Fruit fly (Drosophila melanogaster): ENCODE data around the gene blanks.

DNA sequence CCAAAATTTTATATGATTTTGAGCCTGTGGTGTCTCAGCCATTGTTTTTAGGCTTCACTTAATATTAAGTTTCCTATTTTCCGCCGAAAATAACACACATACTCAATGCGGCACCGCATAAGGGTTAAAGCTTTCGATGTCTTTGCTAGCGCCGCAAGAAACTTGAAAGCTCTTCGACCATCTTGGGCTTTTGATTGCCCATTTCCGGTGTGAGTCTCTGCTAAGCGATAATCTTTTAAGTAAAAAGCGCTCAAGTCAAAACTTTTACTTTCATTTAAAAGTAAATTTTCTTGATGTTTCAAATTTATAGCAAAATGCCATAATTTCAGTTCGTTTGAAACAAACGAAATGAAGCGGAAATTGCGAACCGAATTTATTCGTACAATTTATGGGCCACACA is 13.2 kb upstream of the blanks start:
- TF ChIP-seq CG10669 (GFP tag; optimal IDR thresholded peaks at IDR 0.05) (peak; percentile 60), Smox (GFP tag; optimal IDR thresholded peaks at IDR 0.05) (peak; percentile 72), Lpt (GFP tag; optimal IDR thresholded peaks at IDR 0.05) (no peak), CG11902 (GFP tag; optimal IDR thresholded peaks at IDR 0.05) (peak; percentile 30), Gug (GFP tag; IDR thresholded peaks at IDR 0.05) (no peak), Eip78C (GFP tag) (peak; percentile 91), Ets96B (tag; optimal IDR thresholded peaks at IDR 0.05) (no peak), CG6854 (GFP tag; optimal IDR thresholded peaks at IDR 0.05) (no peak), Sox102F (GFP tag; optimal IDR thresholded peaks at IDR 0.05) (peak; percentile 79), lz (GFP tag; optimal IDR thresholded peaks at IDR 0.05) (peak; percentile 82), net (GFP tag; optimal IDR thresholded peaks at IDR 0.05) (peak; percentile 63)

Measured in whole organism, prepupa.